Fruit fly (Drosophila melanogaster): ENCODE measurements around the gene CG34112.

CG34112 gene

DNA sequence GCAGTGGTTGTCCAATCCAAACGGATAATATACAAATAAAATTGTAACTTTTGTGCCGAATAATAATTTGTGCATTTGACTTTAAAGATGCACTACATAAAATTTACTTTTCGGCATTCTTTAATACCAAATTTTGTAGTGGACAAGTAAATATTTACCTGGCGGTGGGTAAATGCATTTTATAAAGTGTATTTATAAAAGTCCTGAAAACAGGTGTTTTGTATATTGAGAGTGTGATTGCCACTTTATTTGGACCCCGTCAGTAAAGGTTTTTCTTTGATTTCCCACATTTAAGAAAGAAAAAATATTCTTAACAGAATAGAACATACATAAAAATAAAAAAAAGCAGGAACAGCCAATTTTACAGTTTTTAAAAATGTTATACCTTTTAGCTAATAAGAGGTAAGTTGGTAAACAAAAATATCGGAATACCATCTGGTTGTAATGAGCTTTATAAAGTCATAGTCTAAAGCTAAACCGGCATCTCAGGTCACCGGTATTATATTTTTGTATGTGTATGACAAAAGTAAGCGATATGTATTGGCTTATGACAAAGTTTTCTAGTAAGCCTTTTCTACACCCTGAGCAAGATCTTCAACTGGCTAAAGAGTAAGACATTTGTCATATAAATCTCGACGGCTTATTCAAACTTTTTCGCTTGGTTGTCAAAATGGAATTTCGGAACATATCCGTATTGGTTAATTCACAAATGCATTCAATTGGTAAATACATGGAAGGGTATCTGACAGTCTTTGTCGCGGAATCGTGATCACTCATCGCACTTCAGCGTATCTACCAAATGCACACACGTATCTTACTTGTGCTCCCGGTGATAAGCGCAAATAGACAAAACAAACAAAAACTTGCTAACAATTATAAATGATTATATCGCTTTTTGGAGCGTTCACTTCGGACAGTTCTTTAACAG lies 859 bp upstream of the CG34112 start (continued):
- TF ChIP-seq jigr1 (GFP tag; IDR thresholded peaks at IDR 0.05), result 0 out of 3 replicates have a peak, but pooled peaks have one; percentile 50
- peak; percentile 92 for TF ChIP-seq CG7786 (GFP tag; optimal IDR thresholded peaks at IDR 0.05)
- peak; percentile 86 for TF ChIP-seq CG6689 (GFP tag; IDR thresholded peaks at IDR 0.05)
- TF ChIP-seq CG30403 (GFP tag; optimal IDR thresholded peaks at IDR 0.05), result peak; percentile 84
- 0 out of 2 replicates have a peak, but pooled peaks have one; percentile 17 for TF ChIP-seq Dref (GFP tag; IDR thresholded peaks at IDR 0.05)
- peak; percentile 88 for TF ChIP-seq CG9609 (GFP tag; optimal IDR thresholded peaks at IDR 0.05)
- TF ChIP-seq Adf1 (GFP tag; IDR thresholded peaks at IDR 0.05), result peak; percentile 53
- TF ChIP-seq Hr39 (optimal IDR thresholded peaks at IDR 0.05), result no peak
- peak; percentile 41 for TF ChIP-seq psq (GFP tag; optimal IDR thresholded peaks at IDR 0.05)
- TF ChIP-seq CG4730 (GFP tag; IDR thresholded peaks at IDR 0.05), result peak; percentile 83
- TF ChIP-seq bbx (GFP tag; IDR thresholded peaks at IDR 0.05; ENCODE audit: partially characterized antibody), result no peak
- TF ChIP-seq ro (GFP tag; IDR thresholded peaks at IDR 0.05), result peak; percentile 74
- TF ChIP-seq Six4 (GFP tag; optimal IDR thresholded peaks at IDR 0.05), result peak; percentile 79
- TF ChIP-seq CG33213 (GFP tag; optimal IDR thresholded peaks at IDR 0.05), result peak; percentile 77
- TF ChIP-seq da (GFP tag; optimal IDR thresholded peaks at IDR 0.05), result peak; percentile 45
- peak; percentile 74 for TF ChIP-seq CG31388 (GFP tag; optimal IDR thresholded peaks at IDR 0.05)
- peak; percentile 91 for TF ChIP-seq ind (GFP tag; optimal IDR thresholded peaks at IDR 0.05)
- no peak for TF ChIP-seq dan (GFP tag; IDR thresholded peaks at IDR 0.05)
- peak; percentile 82 for TF ChIP-seq Asciz (GFP tag; optimal IDR thresholded peaks at IDR 0.05)
- TF ChIP-seq maf-S (GFP tag; optimal IDR thresholded peaks at IDR 0.05), result peak; percentile 76
- TF ChIP-seq Hsf (GFP tag; optimal IDR thresholded peaks at IDR 0.05), result peak; percentile 91
- peak; percentile 83 for TF ChIP-seq corto (GFP tag; optimal IDR thresholded peaks at IDR 0.05)
- peak; percentile 78 for TF ChIP-seq CG6813 (GFP tag; optimal IDR thresholded peaks at IDR 0.05)
- no peak for TF ChIP-seq CG4360 (GFP tag; IDR thresholded peaks at IDR 0.05)
- TF ChIP-seq CG11093 (GFP tag; IDR thresholded peaks at IDR 0.05), result peak; percentile 83
- TF ChIP-seq scrt (GFP tag; optimal IDR thresholded peaks at IDR 0.05), result peak; percentile 84
- peak; percentile 74 for TF ChIP-seq CG13123 (GFP tag; optimal IDR thresholded peaks at IDR 0.05)
- no peak for TF ChIP-seq CG7745 (tag; optimal IDR thresholded peaks at IDR 0.05)
- TF ChIP-seq Mad (GFP tag; optimal IDR thresholded peaks at IDR 0.05), result peak; percentile 66
- TF ChIP-seq cas (GFP tag; IDR thresholded peaks at IDR 0.05), result peak; percentile 66; the same call in 1 of the 2 replicates
- TF ChIP-seq Nf-YA (GFP tag; IDR thresholded peaks at IDR 0.05), result peak; percentile 74
- TF ChIP-seq CG3065 (GFP tag; optimal IDR thresholded peaks at IDR 0.05), result peak; percentile 57
- TF ChIP-seq CG9876 (GFP tag; optimal IDR thresholded peaks at IDR 0.05), result peak; percentile 81
- TF ChIP-seq CG13624 (GFP tag; optimal IDR thresholded peaks at IDR 0.05), result peak; percentile 93
- TF ChIP-seq Dek (tag; optimal IDR thresholded peaks at IDR 0.05), result peak; percentile 86
- TF ChIP-seq gro (GFP tag; optimal IDR thresholded peaks at IDR 0.05), result peak; percentile 95
- TF ChIP-seq z (GFP tag; IDR thresholded peaks at IDR 0.05), result no peak
- peak; percentile 99 for TF ChIP-seq D19A (tag; optimal IDR thresholded peaks at IDR 0.05)
- peak; percentile 72 for TF ChIP-seq CG13775 (GFP tag; optimal IDR thresholded peaks at IDR 0.05)
- TF ChIP-seq CG3847 (GFP tag; IDR thresholded peaks at IDR 0.05), result peak; percentile 70
- peak; percentile 80 for TF ChIP-seq vfl (GFP tag; optimal IDR thresholded peaks at IDR 0.05)
- TF ChIP-seq fd102C (GFP tag; optimal IDR thresholded peaks at IDR 0.05), result no peak
- TF ChIP-seq CG1792 (GFP tag; optimal IDR thresholded peaks at IDR 0.05), result peak; percentile 90
- TF ChIP-seq cad (GFP tag; optimal IDR thresholded peaks at IDR 0.05), result no peak
- peak; percentile 83 for TF ChIP-seq B-H1 (GFP tag; IDR thresholded peaks at IDR 0.05)
- 0 out of 3 replicates have a peak, but pooled peaks have one; percentile 41 for TF ChIP-seq C15 (GFP tag; IDR thresholded peaks at IDR 0.05)
- TF ChIP-seq CG6854 (GFP tag; optimal IDR thresholded peaks at IDR 0.05), result peak; percentile 73
- peak; percentile 94 for TF ChIP-seq gem (tag; optimal IDR thresholded peaks at IDR 0.05)
- TF ChIP-seq CG12391 (tag; optimal IDR thresholded peaks at IDR 0.05), result peak; percentile 88
- TF ChIP-seq tll (GFP tag; optimal IDR thresholded peaks at IDR 0.05), result no peak
